Worm (Caenorhabditis elegans): ENCODE data around the gene marc-5.

marc-5 gene

DNA sequence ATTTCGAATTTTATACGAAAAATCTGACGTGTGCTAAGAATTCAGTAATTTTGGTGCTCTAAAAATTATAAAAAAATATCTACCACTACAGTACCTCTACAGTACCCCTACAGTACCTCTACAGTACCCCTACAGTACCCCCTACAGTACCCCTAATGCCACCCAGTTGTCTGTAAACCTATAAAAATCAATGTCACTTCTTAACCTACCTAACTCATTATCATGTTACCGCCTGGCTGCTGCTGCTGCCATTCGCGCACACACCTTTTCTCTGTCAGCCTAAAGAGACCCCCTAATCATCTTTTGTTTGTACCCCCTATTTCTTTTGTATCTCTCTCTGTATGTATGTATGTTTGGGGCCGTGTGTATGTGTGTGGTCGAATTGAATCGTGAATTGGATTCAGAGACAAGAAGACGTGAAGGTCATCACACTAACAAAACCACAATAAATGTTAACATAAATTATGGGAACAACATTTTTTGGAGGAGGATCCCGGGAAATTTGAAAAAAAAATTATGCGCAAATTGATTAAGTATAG is 28.5 kb downstream of the marc-5 start (continued):
- TF ChIP-seq pqm-1 (tag; optimal IDR thresholded peaks at IDR 0.05) (no peak), isw-1 (GFP tag; IDR thresholded peaks at IDR 0.05) (no peak), ztf-11 (tag; optimal IDR thresholded peaks at IDR 0.05) (no peak), fkh-4 (tag; optimal IDR thresholded peaks at IDR 0.05; ENCODE audit: borderline replicate concordance) (no peak), ama-1 (optimal IDR thresholded peaks at IDR 0.05) (no peak), nhr-76 (tag; optimal IDR thresholded peaks at IDR 0.05) (no peak), nhr-237 (tag; optimal IDR thresholded peaks at IDR 0.05) (no peak), ceh-88 (GFP tag; IDR thresholded peaks at IDR 0.05) (no peak), lin-15B (tag; optimal IDR thresholded peaks at IDR 0.05) (no peak), mdl-1 (tag; optimal IDR thresholded peaks at IDR 0.05) (no peak), nhr-11 (tag; optimal IDR thresholded peaks at IDR 0.05) (no peak), C04F5.9 (tag; optimal IDR thresholded peaks at IDR 0.05) (no peak), unc-30 (tag; optimal IDR thresholded peaks at IDR 0.05) (no peak), pag-3 (tag; optimal IDR thresholded peaks at IDR 0.05; ENCODE audit: borderline replicate concordance, insufficient read depth) (no peak), lin-14 (GFP tag; optimal IDR thresholded peaks at IDR 0.05) (peak; percentile 54), mep-1 (tag; optimal IDR thresholded peaks at IDR 0.05) (peak; percentile 34), sup-37 (GFP tag; optimal IDR thresholded peaks at IDR 0.05) (no peak), snu-23 (GFP tag; optimal IDR thresholded peaks at IDR 0.05) (peak; percentile 40), egl-13 (tag; optimal IDR thresholded peaks at IDR 0.05) (no peak), tlp-1 (tag; optimal IDR thresholded peaks at IDR 0.05) (no peak), xbp-1 (tag; optimal IDR thresholded peaks at IDR 0.05) (no peak), nhr-77 (tag; optimal IDR thresholded peaks at IDR 0.05) (no peak)

DNA sequence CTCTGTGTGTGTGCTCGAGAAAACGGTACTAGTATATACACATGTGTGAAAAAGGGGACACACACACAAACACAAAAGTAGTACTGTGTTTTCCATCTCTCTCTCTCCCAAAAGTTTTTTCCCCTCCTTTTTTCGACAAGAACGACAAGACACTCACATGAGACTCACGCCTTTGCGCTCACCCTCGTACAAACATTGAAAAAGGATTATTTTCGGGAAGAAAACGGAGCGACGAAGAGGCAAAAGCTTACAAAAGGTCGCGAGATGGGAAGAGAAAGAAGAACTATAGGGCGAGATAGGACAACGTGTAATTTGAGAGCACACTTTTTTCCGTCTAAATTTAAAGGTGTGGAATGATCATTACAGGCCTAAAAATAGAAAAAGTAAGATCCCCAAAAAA is 29.5 kb downstream of the marc-5 start:
- TF ChIP-seq nhr-77 (tag; optimal IDR thresholded peaks at IDR 0.05): peak; percentile 44
- peak in 1 of 2 experiments; percentile 33 for TF ChIP-seq lin-35 (GFP tag; optimal IDR thresholded peaks at IDR 0.05)
- TF ChIP-seq lin-14 (GFP tag; optimal IDR thresholded peaks at IDR 0.05): peak; percentile 37
- peak; percentile 39 for TF ChIP-seq sup-37 (GFP tag; optimal IDR thresholded peaks at IDR 0.05)
- peak; percentile 7 for TF ChIP-seq nhr-20 (tag; optimal IDR thresholded peaks at IDR 0.05)
- no peak for TF ChIP-seq jun-1 (tag; optimal IDR thresholded peaks at IDR 0.05)

DNA sequence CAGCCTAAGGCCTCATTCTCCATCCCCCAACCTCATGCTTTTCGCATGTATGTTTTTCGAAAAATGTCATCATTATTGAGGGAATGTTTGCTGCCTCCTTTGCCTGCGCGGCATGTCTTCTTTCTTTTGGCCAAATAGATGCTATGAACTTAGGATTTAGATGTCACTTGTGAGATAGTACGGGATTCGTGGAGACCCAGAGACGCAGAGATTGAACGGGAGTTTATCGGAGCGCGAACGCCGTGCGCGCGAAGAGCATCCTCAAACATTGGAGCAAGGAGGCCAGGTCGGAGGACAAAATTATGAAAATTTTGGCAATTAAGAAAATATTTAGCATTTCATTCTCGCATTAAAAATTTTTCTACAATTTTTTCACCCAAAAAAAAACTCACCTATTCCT is 30.4 kb downstream of the marc-5 start:
- no peak for TF ChIP-seq mep-1 (tag; optimal IDR thresholded peaks at IDR 0.05)
- TF ChIP-seq lin-14 (GFP tag; optimal IDR thresholded peaks at IDR 0.05): peak; percentile 14
- no peak for TF ChIP-seq ceh-63 (GFP tag; optimal IDR thresholded peaks at IDR 0.05)
- no peak for TF ChIP-seq pag-3 (tag; optimal IDR thresholded peaks at IDR 0.05; ENCODE audit: borderline replicate concordance, insufficient read depth)
- no peak for TF ChIP-seq grh-1 (GFP tag; IDR thresholded peaks at IDR 0.05)
- no peak for TF ChIP-seq lir-3 (tag; optimal IDR thresholded peaks at IDR 0.05; ENCODE audit: poor library complexity)

DNA sequence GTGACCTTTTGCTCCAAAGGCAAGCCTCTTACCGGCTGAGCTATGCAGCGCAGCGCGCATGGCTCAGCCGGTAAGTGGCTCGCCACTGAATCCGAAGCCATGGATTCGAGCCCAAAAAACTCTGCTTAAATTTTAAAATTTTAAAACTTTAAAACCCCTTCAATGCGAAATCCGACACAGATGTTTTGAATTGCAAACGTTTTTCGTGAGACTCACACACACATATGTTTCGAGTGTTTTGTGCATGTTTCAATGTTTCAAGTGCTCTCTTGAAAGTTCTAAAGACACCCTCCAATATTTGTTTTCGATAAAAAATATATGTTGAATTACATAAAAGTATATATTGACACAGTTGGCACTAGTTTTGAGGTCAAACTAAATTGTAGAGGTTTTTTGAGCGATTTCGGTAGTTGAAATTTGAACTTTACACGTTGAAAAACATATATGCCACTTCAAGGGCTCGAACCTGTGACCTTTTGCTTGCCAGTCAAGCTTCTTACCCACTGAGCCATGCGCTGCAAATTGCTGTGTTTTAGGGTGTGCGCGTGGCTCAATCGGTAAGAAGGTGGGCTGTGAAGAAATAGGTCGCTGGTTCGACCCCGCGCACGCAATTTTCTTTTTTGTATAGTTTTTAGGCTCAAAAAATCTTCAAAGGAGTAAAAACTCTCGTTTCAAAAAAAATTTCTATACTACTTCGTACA is 32.9 kb downstream of the marc-5 start:
- TF ChIP-seq fkh-4 (tag; optimal IDR thresholded peaks at IDR 0.05; ENCODE audit: borderline replicate concordance) (peak; percentile 74), nhr-47 (tag; optimal IDR thresholded peaks at IDR 0.05) (no peak), fos-1 (tag; optimal IDR thresholded peaks at IDR 0.05) (no peak), lin-14 (GFP tag; optimal IDR thresholded peaks at IDR 0.05) (peak; percentile 7), vab-15 (tag; optimal IDR thresholded peaks at IDR 0.05) (no peak), ets-5 (GFP tag; IDR thresholded peaks at IDR 0.05) (0 out of 2 replicates have a peak, but pooled peaks have one; percentile 59), efl-1 (optimal IDR thresholded peaks at IDR 0.05) (no peak), efl-1 (GFP tag; optimal IDR thresholded peaks at IDR 0.05 in 1 of 2) (peak in 1 of 2 experiments; percentile 83), mdl-1 (tag; optimal IDR thresholded peaks at IDR 0.05) (no peak), xbp-1 (tag; optimal IDR thresholded peaks at IDR 0.05) (no peak), dsc-1 (tag; optimal IDR thresholded peaks at IDR 0.05) (peak; percentile 82), lir-3 (tag; optimal IDR thresholded peaks at IDR 0.05; ENCODE audit: poor library complexity) (peak; percentile 19), pqm-1 (tag; optimal IDR thresholded peaks at IDR 0.05) (no peak), jun-1 (tag; optimal IDR thresholded peaks at IDR 0.05) (no peak)

All from whole organism, L1 larva.